Fruit fly (Drosophila melanogaster): ENCODE results near the gene CG17754.

The CG17754 gene

dm6 chrX:9250161-9250831 lies at the start of gene CG17754:
Gene CG17754, plus strand, starts transcription at chrX:9250420.
- TF ChIP-seq fd96Ca (GFP tag; IDR thresholded peaks at IDR 0.05), result 0 out of 3 replicates have a peak, but pooled peaks have one; percentile 41
- TF ChIP-seq CG15710 (tag; optimal IDR thresholded peaks at IDR 0.05), result no peak
- TF ChIP-seq CG4496 (GFP tag; IDR thresholded peaks at IDR 0.05), result peak; percentile 61

- TF ChIP-seq fd96Ca (GFP tag; IDR thresholded peaks at IDR 0.05) (no peak), Pif1B (GFP tag; optimal IDR thresholded peaks at IDR 0.05) (no peak), CG15710 (tag; optimal IDR thresholded peaks at IDR 0.05) (no peak), Snoo (tag; optimal IDR thresholded peaks at IDR 0.05) (no peak), Ets98B (GFP tag; IDR thresholded peaks at IDR 0.05) (no peak), CG34367 (tag; optimal IDR thresholded peaks at IDR 0.05) (no peak), rn (GFP tag; IDR thresholded peaks at IDR 0.05) (no peak), EcR (GFP tag; optimal IDR thresholded peaks at IDR 0.05) (no peak), CG32121 (GFP tag; IDR thresholded peaks at IDR 0.05) (no peak), CG17806 (tag; optimal IDR thresholded peaks at IDR 0.05) (no peak), gl (tag; optimal IDR thresholded peaks at IDR 0.05) (no peak), CG13204 (GFP tag; optimal IDR thresholded peaks at IDR 0.05) (no peak), CG8301 (tag; optimal IDR thresholded peaks at IDR 0.05) (no peak), CG8159 (tag; optimal IDR thresholded peaks at IDR 0.05) (no peak), CG14655 (GFP tag; optimal IDR thresholded peaks at IDR 0.05) (no peak), CG4496 (GFP tag; IDR thresholded peaks at IDR 0.05) (no peak), D1 (tag; optimal IDR thresholded peaks at IDR 0.05) (no peak), CG10348 (GFP tag; IDR thresholded peaks at IDR 0.05) (no peak), Pif1A (GFP tag; optimal IDR thresholded peaks at IDR 0.05) (no peak), CG9948 (tag; optimal IDR thresholded peaks at IDR 0.05) (no peak)
These were observed 49.1 kb upstream of the CG17754 start for dm6 chrX:9201080-9201479.

- TF ChIP-seq Snoo (tag; optimal IDR thresholded peaks at IDR 0.05), result no peak
- peak; percentile 33 for TF ChIP-seq CG34367 (tag; optimal IDR thresholded peaks at IDR 0.05)
- peak; percentile 91 for TF ChIP-seq Ets98B (GFP tag; IDR thresholded peaks at IDR 0.05)
- peak; percentile 52 for TF ChIP-seq CG8159 (tag; optimal IDR thresholded peaks at IDR 0.05)
- peak; percentile 67 for TF ChIP-seq CG14655 (GFP tag; optimal IDR thresholded peaks at IDR 0.05)
- TF ChIP-seq gl (tag; optimal IDR thresholded peaks at IDR 0.05), result no peak
- peak; percentile 77 for TF ChIP-seq CG12605 (GFP tag; IDR thresholded peaks at IDR 0.05)
- TF ChIP-seq fd96Ca (GFP tag; IDR thresholded peaks at IDR 0.05), result peak; percentile 91
- peak; percentile 62 for TF ChIP-seq CG10348 (GFP tag; IDR thresholded peaks at IDR 0.05)
- peak; percentile 51 for TF ChIP-seq CG9948 (tag; optimal IDR thresholded peaks at IDR 0.05)
- TF ChIP-seq CG13204 (GFP tag; optimal IDR thresholded peaks at IDR 0.05), result no peak
- peak; percentile 82 for TF ChIP-seq CG32121 (GFP tag; IDR thresholded peaks at IDR 0.05)
- TF ChIP-seq CG4496 (GFP tag; IDR thresholded peaks at IDR 0.05), result peak; percentile 87
- TF ChIP-seq D1 (tag; optimal IDR thresholded peaks at IDR 0.05), result no peak
- TF ChIP-seq rn (GFP tag; IDR thresholded peaks at IDR 0.05), result peak; percentile 55; the same call in 1 of the 2 replicates
- no peak for TF ChIP-seq EcR (GFP tag; optimal IDR thresholded peaks at IDR 0.05)
- TF ChIP-seq CG17806 (tag; optimal IDR thresholded peaks at IDR 0.05), result peak; percentile 49
- TF ChIP-seq Pif1B (GFP tag; optimal IDR thresholded peaks at IDR 0.05), result peak; percentile 4
- TF ChIP-seq Pif1A (GFP tag; optimal IDR thresholded peaks at IDR 0.05), result no peak
- peak; percentile 58 for TF ChIP-seq CG15710 (tag; optimal IDR thresholded peaks at IDR 0.05)
- TF ChIP-seq CG8301 (tag; optimal IDR thresholded peaks at IDR 0.05), result peak; percentile 6
These were observed 48.1 kb upstream of the CG17754 start for dm6 chrX:9201866-9202681.

- TF ChIP-seq CG4496 (GFP tag; IDR thresholded peaks at IDR 0.05), result 0 out of 3 replicates have a peak, but pooled peaks have one; percentile 12
- no peak for TF ChIP-seq fd96Ca (GFP tag; IDR thresholded peaks at IDR 0.05)
- TF ChIP-seq CG34367 (tag; optimal IDR thresholded peaks at IDR 0.05), result no peak
- no peak for TF ChIP-seq CG13204 (GFP tag; optimal IDR thresholded peaks at IDR 0.05)
These were observed 39.4 kb upstream of the CG17754 start, which contains the start of gene SmydA-9 for dm6 chrX:9210787-9211186. Gene SmydA-9, minus strand, starts transcription at chrX:9210887.

dm6 chrX:9214576-9214975 lies 35.6 kb upstream of the CG17754 start, which contains the start of gene Obp8a:
Gene Obp8a, plus strand, starts transcription at chrX:9214876.
- TF ChIP-seq CG10348 (GFP tag; IDR thresholded peaks at IDR 0.05) (no peak), rn (GFP tag; IDR thresholded peaks at IDR 0.05) (no peak), D1 (tag; optimal IDR thresholded peaks at IDR 0.05) (no peak), Snoo (tag; optimal IDR thresholded peaks at IDR 0.05) (no peak), CG17806 (tag; optimal IDR thresholded peaks at IDR 0.05) (no peak), CG12605 (GFP tag; IDR thresholded peaks at IDR 0.05) (no peak), CG15710 (tag; optimal IDR thresholded peaks at IDR 0.05) (no peak), gl (tag; optimal IDR thresholded peaks at IDR 0.05) (no peak), Pif1A (GFP tag; optimal IDR thresholded peaks at IDR 0.05) (no peak), CG8159 (tag; optimal IDR thresholded peaks at IDR 0.05) (no peak), CG32121 (GFP tag; IDR thresholded peaks at IDR 0.05) (no peak), CG9948 (tag; optimal IDR thresholded peaks at IDR 0.05) (no peak), Ets98B (GFP tag; IDR thresholded peaks at IDR 0.05) (no peak), fd96Ca (GFP tag; IDR thresholded peaks at IDR 0.05) (no peak), CG14655 (GFP tag; optimal IDR thresholded peaks at IDR 0.05) (no peak), Pif1B (GFP tag; optimal IDR thresholded peaks at IDR 0.05) (no peak), EcR (GFP tag; optimal IDR thresholded peaks at IDR 0.05) (no peak), CG34367 (tag; optimal IDR thresholded peaks at IDR 0.05) (no peak)
